Worm (Caenorhabditis elegans) whole organism, late embryonic: ENCODE results near the gene amt-4.

Experiments used
- C08G9.2 ChIP-seq: sonication (generic microtip); optimal IDR thresholded peaks from 2 replicates; lab custom pipeline; 2016; ENCODE audit warnings: mild to moderate bottlenecking, missing genetic modification characterization, moderate library complexity, missing compliant biosample characterization
- K02D7.2 ChIP-seq: sonication (generic microtip); optimal IDR thresholded peaks from 2 replicates; lab custom pipeline; 2017; ENCODE audit warnings: mild to moderate bottlenecking, missing genetic modification characterization, missing compliant biosample characterization
- K09A11.1 ChIP-seq: sonication (generic microtip); optimal IDR thresholded peaks from 2 replicates; lab custom pipeline; 2017; ENCODE audit warnings: antibody characterized with exemption, mild to moderate bottlenecking, missing genetic modification characterization, missing compliant biosample characterization; ENCODE audit not compliant: insufficient read depth
- T23F11.4 ChIP-seq: fragments of 200-800 bp; sonication (Bioruptor generic); optimal IDR thresholded peaks from 2 replicates; lab custom pipeline; 2018; ENCODE audit warnings: mild to moderate bottlenecking, missing genetic modification characterization, missing compliant biosample characterization
- ahr-1 ChIP-seq: sonication (generic microtip); optimal IDR thresholded peaks from 2 replicates; lab custom pipeline; 2016; ENCODE audit warnings: missing genetic modification characterization, missing compliant biosample characterization
- ama-1 ChIP-seq: fragments of 150-350 bp; optimal IDR thresholded peaks from 2 replicates; lab custom pipeline; 2014
- ceh-2 ChIP-seq: sonication (generic microtip); optimal IDR thresholded peaks from 2 replicates; lab custom pipeline; 2016; ENCODE audit warnings: missing genotype, missing genetic modification characterization, missing compliant biosample characterization
- ceh-22 ChIP-seq: sonication (generic microtip); optimal IDR thresholded peaks from 2 replicates; lab custom pipeline; 2017; ENCODE audit warnings: missing biosample characterization, missing genetic modification characterization
- ceh-24 ChIP-seq: sonication (generic microtip); optimal IDR thresholded peaks from 2 replicates; lab custom pipeline; 2016; ENCODE audit warnings: mild to moderate bottlenecking, missing genetic modification characterization, missing compliant biosample characterization
- ceh-30 ChIP-seq: fragments of 150-350 bp; optimal IDR thresholded peaks from 2 replicates; lab custom pipeline; 2014; ENCODE audit warnings: missing biosample characterization, missing genetic modification characterization
- ceh-31 ChIP-seq: sonication (generic microtip); optimal IDR thresholded peaks from 2 replicates; lab custom pipeline; 2016; ENCODE audit warnings: missing genetic modification characterization, missing compliant biosample characterization
- ceh-34 ChIP-seq: sonication (generic microtip); optimal IDR thresholded peaks from 2 replicates; lab custom pipeline; 2016; ENCODE audit warnings: mild to moderate bottlenecking, missing genetic modification characterization, missing compliant biosample characterization
- ceh-45 ChIP-seq: fragments of 200-800 bp; sonication (Bioruptor generic); IDR thresholded peaks from 2 replicates; pipeline ENCODE4 v1.3.6; 2022; ENCODE audit warnings: missing genetic modification reagents, missing genetic modification characterization, missing compliant biosample characterization
- ceh-48 ChIP-seq: sonication (generic microtip); optimal IDR thresholded peaks from 2 replicates; lab custom pipeline; 2016; ENCODE audit warnings: missing genetic modification characterization, inconsistent platforms, missing compliant biosample characterization
- ceh-9 ChIP-seq: sonication (generic microtip); optimal IDR thresholded peaks from 2 replicates; lab custom pipeline; 2016; ENCODE audit warnings: mild to moderate bottlenecking, missing genetic modification characterization, inconsistent platforms, missing compliant biosample characterization
- che-1 ChIP-seq: sonication (generic microtip); optimal IDR thresholded peaks from 2 replicates; lab custom pipeline; 2016; ENCODE audit warnings: mild to moderate bottlenecking, missing genetic modification characterization, missing compliant biosample characterization
- dmd-4 ChIP-seq: sonication (generic microtip); optimal IDR thresholded peaks from 2 replicates; lab custom pipeline; 2016; ENCODE audit warnings: borderline replicate concordance, missing genetic modification characterization, missing compliant biosample characterization
- elt-2 ChIP-seq: sonication (generic microtip); optimal IDR thresholded peaks from 2 replicates; lab custom pipeline; 2016; ENCODE audit warnings: missing genetic modification reagents, missing genetic modification characterization, missing compliant biosample characterization
- eyg-1 ChIP-seq: sonication (generic microtip); optimal IDR thresholded peaks from 2 replicates; lab custom pipeline; 2016; ENCODE audit warnings: missing genotype, missing genetic modification characterization, missing compliant biosample characterization
- fkh-10 ChIP-seq: fragments of 150-350 bp; optimal IDR thresholded peaks from 2 replicates; lab custom pipeline; 2014; ENCODE audit warnings: missing biosample characterization, missing genetic modification reagents, missing genetic modification characterization
- hlh-30 ChIP-seq: sonication (generic microtip); optimal IDR thresholded peaks from 2 replicates; lab custom pipeline; 2017; ENCODE audit warnings: antibody characterized with exemption, missing genetic modification characterization, missing compliant biosample characterization; ENCODE audit not compliant: insufficient read depth
- hlh-8 ChIP-seq: sonication (generic microtip); optimal IDR thresholded peaks from 2 replicates; lab custom pipeline; 2016; ENCODE audit warnings: missing genotype, missing genetic modification characterization, missing compliant biosample characterization
- lin-11 ChIP-seq: fragments of 200-800 bp; sonication (Bioruptor generic); optimal IDR thresholded peaks from 2 replicates; lab custom pipeline; 2018; ENCODE audit warnings: mild to moderate bottlenecking, missing genetic modification characterization, missing compliant biosample characterization
- odd-2 ChIP-seq: sonication (generic microtip); optimal IDR thresholded peaks from 2 replicates; lab custom pipeline; 2017; ENCODE audit warnings: antibody characterized with exemption, mild to moderate bottlenecking, missing genetic modification characterization, missing compliant biosample characterization
- pag-3 ChIP-seq: sonication (generic microtip); optimal IDR thresholded peaks from 2 replicates; lab custom pipeline; 2016; ENCODE audit warnings: missing compliant biosample characterization, missing genetic modification characterization, borderline replicate concordance
- pax-1 ChIP-seq: fragments of 150-350 bp; optimal IDR thresholded peaks from 2 replicates; lab custom pipeline; 2014; ENCODE audit warnings: missing biosample characterization, missing genetic modification characterization
- pros-1 ChIP-seq: fragments of 150-350 bp; optimal IDR thresholded peaks from 2 replicates; lab custom pipeline; 2014; ENCODE audit warnings: missing biosample characterization, missing genetic modification reagents, missing genetic modification characterization
- rnt-1 ChIP-seq: sonication (generic microtip); optimal IDR thresholded peaks from 2 replicates; lab custom pipeline; 2016; ENCODE audit warnings: missing genetic modification characterization, missing compliant biosample characterization
- sox-2 ChIP-seq: fragments of 200-800 bp; sonication (Bioruptor generic); IDR thresholded peaks from 2 replicates; pipeline ENCODE4 v1.3.6; 2022; ENCODE audit warnings: missing genetic modification reagents, missing genetic modification characterization, missing compliant biosample characterization
- sox-4 ChIP-seq: sonication (generic microtip); optimal IDR thresholded peaks from 2 replicates; lab custom pipeline; 2017; ENCODE audit warnings: mild to moderate bottlenecking, missing genetic modification characterization, inconsistent platforms, missing compliant biosample characterization
- tbx-7 ChIP-seq: sonication (generic microtip); optimal IDR thresholded peaks from 2 replicates; lab custom pipeline; 2016; ENCODE audit warnings: missing genotype, missing genetic modification characterization, missing compliant biosample characterization
- unc-42 ChIP-seq: sonication (generic microtip); optimal IDR thresholded peaks from 2 replicates; lab custom pipeline; 2016; ENCODE audit warnings: missing genotype, missing genetic modification characterization, missing compliant biosample characterization
- unc-55 ChIP-seq: sonication (generic microtip); optimal IDR thresholded peaks from 2 replicates; lab custom pipeline; 2017; ENCODE audit warnings: missing biosample characterization, missing genetic modification reagents, missing genetic modification characterization
- unc-86 ChIP-seq: sonication (generic microtip); optimal IDR thresholded peaks from 2 replicates; lab custom pipeline; 2016; ENCODE audit warnings: missing genetic modification characterization, missing compliant biosample characterization
- zip-5 ChIP-seq: sonication (generic microtip); optimal IDR thresholded peaks from 2 replicates; lab custom pipeline; 2016; ENCODE audit warnings: missing genetic modification characterization, missing compliant biosample characterization
- ztf-16 ChIP-seq: sonication (generic microtip); optimal IDR thresholded peaks from 2 replicates; lab custom pipeline; 2017; ENCODE audit warnings: missing genetic modification characterization, missing compliant biosample characterization

amt-4 gene

ce11 chrX:4616832-4617231 lies 51.7 kb downstream of the amt-4 start (continued):
- TF ChIP-seq K09A11.1 (no peak), tbx-7 (tag; lab: Kevin White, UChicago) (no peak), zip-5 (tag; lab: Kevin White, UChicago) (no peak), hlh-8 (tag; lab: Kevin White, UChicago) (no peak), T23F11.4 (GFP tag; lab: Kevin White, UChicago) (peak; percentile 41), ceh-30 (tag; lab: Kevin White, UChicago) (no peak), ceh-22 (tag; lab: Kevin White, UChicago) (no peak), odd-2 (tag; lab: Kevin White, UChicago) (no peak), dmd-4 (tag; lab: Kevin White, UChicago) (no peak), ceh-45 (no peak), ceh-31 (tag; lab: Kevin White, UChicago) (peak; percentile 83), unc-42 (tag; lab: Kevin White, UChicago) (peak; percentile 53), ama-1 (lab: Kevin White, UChicago) (no peak), ceh-9 (tag; lab: Kevin White, UChicago) (no peak), sox-2 (GFP tag; lab: Robert Waterston, UW) (no peak), elt-2 (no peak), rnt-1 (tag; lab: Kevin White, UChicago) (peak; percentile 60), ceh-2 (tag; lab: Kevin White, UChicago) (no peak), pros-1 (tag; lab: Kevin White, UChicago) (no peak), pax-1 (no peak), fkh-10 (no peak), ztf-16 (tag; lab: Kevin White, UChicago) (no peak), eyg-1 (tag; lab: Kevin White, UChicago) (peak; percentile 38), ahr-1 (tag; lab: Kevin White, UChicago) (no peak), hlh-30 (tag; lab: Kevin White, UChicago) (peak; percentile 3), K02D7.2 (no peak), C08G9.2 (tag; lab: Kevin White, UChicago) (peak; percentile 38), sox-4 (tag; lab: Kevin White, UChicago) (peak; percentile 2), che-1 (tag; lab: Kevin White, UChicago) (peak; percentile 32), lin-11 (tag; lab: Kevin White, UChicago) (no peak), ceh-24 (no peak), ceh-34 (tag; lab: Kevin White, UChicago) (peak; percentile 81), ceh-48 (tag; lab: Kevin White, UChicago) (peak; percentile 63), unc-86 (tag; lab: Kevin White, UChicago) (no peak), unc-55 (GFP tag; lab: Kevin White, UChicago) (peak; percentile 54), pag-3 (tag; lab: Kevin White, UChicago) (no peak)
